Worm (Caenorhabditis elegans) whole organism, mixed stage, embryonic: ENCODE measurements around the gene B0244.6.
A peak's percentile ranks its signal among the peaks of the same experiment; 100 is the strongest.

ENCODE experiments used
- blmp-1 ChIP-seq: fragments of 150-350 bp; optimal IDR thresholded peaks from 2 replicates; lab custom pipeline; 2014; ENCODE audit warnings: missing biosample characterization, missing genetic modification characterization
- ceh-39 ChIP-seq: fragments of 150-350 bp; optimal IDR thresholded peaks from 2 replicates; lab custom pipeline; 2014; ENCODE audit warnings: missing biosample characterization, missing genetic modification characterization
- elt-1 ChIP-seq: sonication (generic microtip); optimal IDR thresholded peaks from 2 replicates; lab custom pipeline; 2017; ENCODE audit warnings: missing genetic modification characterization, mild to moderate bottlenecking, missing compliant biosample characterization, antibody characterized with exemption, moderate library complexity, borderline replicate concordance; ENCODE audit not compliant: insufficient read depth
- elt-3 ChIP-seq: fragments of 150-350 bp; optimal IDR thresholded peaks from 2 replicates; lab custom pipeline; 2014; ENCODE audit warnings: missing biosample characterization, missing genetic modification characterization
- lin-32 ChIP-seq: fragments of 200-800 bp; sonication (Bioruptor generic); optimal IDR thresholded peaks from 2 replicates; lab custom pipeline; 2018; ENCODE audit warnings: mild to moderate bottlenecking, missing genetic modification characterization, missing compliant biosample characterization
- lsy-2 ChIP-seq: fragments of 150-350 bp; optimal IDR thresholded peaks from 2 replicates; lab custom pipeline; 2014; ENCODE audit warnings: missing biosample characterization, missing genetic modification characterization
- mep-1 ChIP-seq: fragments of 150-350 bp; optimal IDR thresholded peaks from 2 replicates; lab custom pipeline; 2017; ENCODE audit warnings: missing biosample characterization, missing genetic modification reagents, missing genetic modification characterization, inconsistent platforms
- nhr-12 ChIP-seq: fragments of 150-350 bp; optimal IDR thresholded peaks from 2 replicates; lab custom pipeline; 2014; ENCODE audit warnings: missing biosample characterization, missing genetic modification characterization
- nhr-237 ChIP-seq: fragments of 150-350 bp; optimal IDR thresholded peaks from 2 replicates; lab custom pipeline; 2014; ENCODE audit warnings: missing biosample characterization, missing genetic modification characterization
- nhr-28 ChIP-seq: fragments of 150-350 bp; optimal IDR thresholded peaks from 2 replicates; lab custom pipeline; 2014; ENCODE audit warnings: missing biosample characterization, missing genetic modification characterization
- nhr-76 ChIP-seq: sonication (generic microtip); optimal IDR thresholded peaks from 2 replicates; lab custom pipeline; 2017; ENCODE audit warnings: missing biosample characterization, missing genetic modification characterization
- pha-4 ChIP-seq: fragments of 150-350 bp; optimal IDR thresholded peaks from 2 replicates; lab custom pipeline; 2018; ENCODE audit warnings: missing biosample characterization, missing genetic modification reagents, missing genetic modification characterization
- tbx-8 ChIP-seq: fragments of 200-800 bp; sonication (Bioruptor generic); optimal IDR thresholded peaks from 2 replicates; lab custom pipeline; 2018; ENCODE audit warnings: mild to moderate bottlenecking, missing genetic modification characterization, moderate library complexity, missing compliant biosample characterization
- unc-62 ChIP-seq: fragments of 150-350 bp; optimal IDR thresholded peaks from 2 replicates; lab custom pipeline; 2014; ENCODE audit warnings: missing biosample characterization, missing genetic modification reagents, missing genetic modification characterization

- TF ChIP-seq unc-62 (peak; percentile 68), nhr-237 (peak; percentile 54), elt-1 (tag; lab: Kevin White, UChicago) (peak; percentile 41), pha-4 (peak; percentile 78), lin-32 (GFP tag; lab: Kevin White, UChicago) (no peak), blmp-1 (tag; lab: Kevin White, UChicago) (no peak), elt-3 (tag; lab: Kevin White, UChicago) (no peak), nhr-12 (tag; lab: Kevin White, UChicago) (no peak), mep-1 (tag; lab: Kevin White, UChicago) (peak; percentile 88), lsy-2 (tag; lab: Kevin White, UChicago) (peak; percentile 53), nhr-28 (tag; lab: Kevin White, UChicago) (no peak), nhr-76 (tag; lab: Kevin White, UChicago) (no peak), tbx-8 (GFP tag; lab: Kevin White, UChicago) (no peak), ceh-39 (tag; lab: Kevin White, UChicago) (peak; percentile 48)
Measured at ce11 chrIII:5715467-5715866, 22.3 kb upstream of the B0244.6 start.
